Fruit fly (Drosophila melanogaster): ENCODE results near the gene Alg13.

Alg13 gene

dm6 chr3R:29148072-29148471 is 9.7 kb upstream of the Alg13 start, which contains the start of the genes CG11882 and Pglym78 (continued):
- TF ChIP-seq HLH4C (GFP tag; IDR thresholded peaks at IDR 0.05; ENCODE audit: partially characterized antibody) (peak; percentile 43; the same call in 1 of the 3 replicates), Med (GFP tag) (peak; percentile 93), btn (GFP tag; optimal IDR thresholded peaks at IDR 0.05) (no peak), dati (GFP tag; IDR thresholded peaks at IDR 0.05) (no peak), C15 (GFP tag; IDR thresholded peaks at IDR 0.05) (no peak), CG34224 (GFP tag; IDR thresholded peaks at IDR 0.05; ENCODE audit: partially characterized antibody) (peak; percentile 72), CG10274 (GFP tag; optimal IDR thresholded peaks at IDR 0.05) (no peak), CG34422 (GFP tag; IDR thresholded peaks at IDR 0.05) (peak; percentile 69; the same call in 1 of the 3 replicates), CG8281 (tag; optimal IDR thresholded peaks at IDR 0.05) (no peak), crp (GFP tag; optimal IDR thresholded peaks at IDR 0.05) (peak in 1 of 2 experiments; percentile 73), CG12659 (GFP tag; optimal IDR thresholded peaks at IDR 0.05) (peak; percentile 89), CG3995 (GFP tag; optimal IDR thresholded peaks at IDR 0.05) (no peak), Sry-β (GFP tag; optimal IDR thresholded peaks at IDR 0.05) (no peak), fd64A (GFP tag; optimal IDR thresholded peaks at IDR 0.05) (no peak), cas (GFP tag; IDR thresholded peaks at IDR 0.05) (no peak), CG16813 (GFP tag; IDR thresholded peaks at IDR 0.05; ENCODE audit: partially characterized antibody) (no peak), CG2712 (tag; optimal IDR thresholded peaks at IDR 0.05) (peak; percentile 54), sr (GFP tag; IDR thresholded peaks at IDR 0.05) (no peak), GATAe (GFP tag; conservative IDR thresholded peaks at IDR 0.05) (no peak), CG17186 (GFP tag; optimal IDR thresholded peaks at IDR 0.05) (peak; percentile 92), CG31224 (GFP tag; IDR thresholded peaks at IDR 0.05) (no peak), crol (GFP tag; IDR thresholded peaks at IDR 0.05) (peak; percentile 52; the same call in 1 of the 2 replicates), Dll (GFP tag; IDR thresholded peaks at IDR 0.05; ENCODE audit: partially characterized antibody) (0 out of 4 replicates have a peak, but pooled peaks have one; percentile 56), tx (GFP tag; optimal IDR thresholded peaks at IDR 0.05) (peak; percentile 34), CG18599 (GFP tag; optimal IDR thresholded peaks at IDR 0.05) (peak; percentile 48), tll (GFP tag; optimal IDR thresholded peaks at IDR 0.05) (peak in 1 of 2 experiments; percentile 39), CG12391 (tag; optimal IDR thresholded peaks at IDR 0.05) (peak; percentile 49), chinmo (GFP tag; IDR thresholded peaks at IDR 0.05; ENCODE audit: partially characterized antibody) (peak; percentile 93), bcd (GFP tag; optimal IDR thresholded peaks at IDR 0.05) (peak; percentile 37), usp (GFP tag; optimal IDR thresholded peaks at IDR 0.05) (no peak), CkIIα-i1 (GFP tag; IDR thresholded peaks at IDR 0.05) (no peak), peb (GFP tag; IDR thresholded peaks at IDR 0.05) (0 out of 2 replicates have a peak, but pooled peaks have one; percentile 20), twi (tag; optimal IDR thresholded peaks at IDR 0.05) (peak; percentile 28), Kr (GFP tag; optimal IDR thresholded peaks at IDR 0.05) (no peak), CG13123 (GFP tag; optimal IDR thresholded peaks at IDR 0.05) (no peak), vnd (GFP tag; IDR thresholded peaks at IDR 0.05; ENCODE audit: partially characterized antibody) (no peak), slp2 (GFP tag; optimal IDR thresholded peaks at IDR 0.05) (no peak), CG1529 (GFP tag; optimal IDR thresholded peaks at IDR 0.05) (no peak), Ets65A (GFP tag) (no peak), MBD-R2 (GFP tag; IDR thresholded peaks at IDR 0.05) (peak; percentile 95), B-H1 (GFP tag; IDR thresholded peaks at IDR 0.05) (no peak), Fer2 (tag; optimal IDR thresholded peaks at IDR 0.05) (no peak), CG11723 (GFP tag; optimal IDR thresholded peaks at IDR 0.05) (no peak), CG1233 (GFP tag; optimal IDR thresholded peaks at IDR 0.05) (no peak), Ravus (GFP tag; IDR thresholded peaks at IDR 0.05) (no peak), CG30403 (GFP tag; optimal IDR thresholded peaks at IDR 0.05) (peak; percentile 50), trh (GFP tag; optimal IDR thresholded peaks at IDR 0.05) (no peak), CG15011 (GFP tag; optimal IDR thresholded peaks at IDR 0.05) (no peak), danr (GFP tag; IDR thresholded peaks at IDR 0.05) (no peak), Mes4 (GFP tag; optimal IDR thresholded peaks at IDR 0.05) (peak; percentile 12), Dfd (GFP tag; optimal IDR thresholded peaks at IDR 0.05) (no peak)
